Worm (Caenorhabditis elegans): ENCODE measurements around the gene H04J21.1.

The H04J21.1 gene

ce11 chrIII:2362648-2363047, 9.1 kb downstream of the H04J21.1 start, which contains the start of gene srd-69:
Gene srd-69, plus strand, starts transcription at chrIII:2362948.
- no peak for TF ChIP-seq elt-3 (tag; optimal IDR thresholded peaks at IDR 0.05)
- TF ChIP-seq nhr-67 (tag; optimal IDR thresholded peaks at IDR 0.05) = no peak
- no peak for TF ChIP-seq ztf-11 (tag; optimal IDR thresholded peaks at IDR 0.05)
- no peak for TF ChIP-seq jun-1 (tag; optimal IDR thresholded peaks at IDR 0.05)
- TF ChIP-seq nhr-25 (tag; optimal IDR thresholded peaks at IDR 0.05) = no peak
- TF ChIP-seq nhr-28 (tag; optimal IDR thresholded peaks at IDR 0.05) = no peak
- no peak for TF ChIP-seq unc-62 (GFP tag; optimal IDR thresholded peaks at IDR 0.05)
- TF ChIP-seq ama-1 (optimal IDR thresholded peaks at IDR 0.05) = no peak
- no peak for TF ChIP-seq ceh-9 (tag; optimal IDR thresholded peaks at IDR 0.05)
- no peak for TF ChIP-seq fkh-10 (GFP tag; optimal IDR thresholded peaks at IDR 0.05)
- no peak for TF ChIP-seq nhr-12 (tag; optimal IDR thresholded peaks at IDR 0.05)
- TF ChIP-seq zag-1 (tag; optimal IDR thresholded peaks at IDR 0.05) = no peak

- TF ChIP-seq fkh-10 (GFP tag; optimal IDR thresholded peaks at IDR 0.05) (no peak), nfya-1 (tag; optimal IDR thresholded peaks at IDR 0.05; ENCODE audit: insufficient read depth) (no peak), ztf-11 (tag; optimal IDR thresholded peaks at IDR 0.05) (no peak)
These were observed 21.8 kb downstream of the H04J21.1 start for ce11 chrIII:2349956-2350355.

ce11 chrIII:2347291-2347690, 24.5 kb downstream of the H04J21.1 start, which contains the start of gene gip-1:
Gene gip-1, plus strand, starts transcription at chrIII:2347591.
- TF ChIP-seq nhr-67 (tag; optimal IDR thresholded peaks at IDR 0.05) = no peak
- no peak for TF ChIP-seq elt-3 (tag; optimal IDR thresholded peaks at IDR 0.05)
- TF ChIP-seq nhr-23 (tag; optimal IDR thresholded peaks at IDR 0.05) = no peak
- no peak for TF ChIP-seq fos-1 (tag; optimal IDR thresholded peaks at IDR 0.05)
- TF ChIP-seq nhr-43 (tag; optimal IDR thresholded peaks at IDR 0.05; ENCODE audit: poor library complexity, severe bottlenecking) = no peak
- no peak for TF ChIP-seq mml-1 (tag; optimal IDR thresholded peaks at IDR 0.05)
- TF ChIP-seq pqm-1 (tag; optimal IDR thresholded peaks at IDR 0.05) = no peak
- TF ChIP-seq ztf-11 (tag; optimal IDR thresholded peaks at IDR 0.05) = no peak
- no peak for TF ChIP-seq ceh-9 (tag; optimal IDR thresholded peaks at IDR 0.05)
- no peak for TF ChIP-seq skn-1 (tag; optimal IDR thresholded peaks at IDR 0.05)
- TF ChIP-seq hmg-11 (tag; optimal IDR thresholded peaks at IDR 0.05) = no peak
- no peak for TF ChIP-seq elt-2 (tag; optimal IDR thresholded peaks at IDR 0.05)
- no peak for TF ChIP-seq mdl-1 (tag; optimal IDR thresholded peaks at IDR 0.05)
- TF ChIP-seq ZK546.5 (tag; optimal IDR thresholded peaks at IDR 0.05) = no peak
- no peak for TF ChIP-seq nhr-28 (tag; optimal IDR thresholded peaks at IDR 0.05)
- TF ChIP-seq nhr-77 (tag; optimal IDR thresholded peaks at IDR 0.05) = no peak
- no peak for TF ChIP-seq unc-62 (GFP tag; optimal IDR thresholded peaks at IDR 0.05)

ce11 chrIII:2343273-2343672, 28.5 kb downstream of the H04J21.1 start, which contains the start of gene phf-5:
Gene phf-5, plus strand, starts transcription at chrIII:2343573.
- TF ChIP-seq fkh-10 (GFP tag; optimal IDR thresholded peaks at IDR 0.05) = no peak
- TF ChIP-seq daf-12 (tag; optimal IDR thresholded peaks at IDR 0.05) = no peak
- no peak for TF ChIP-seq eor-1 (tag; optimal IDR thresholded peaks at IDR 0.05)
- TF ChIP-seq mdl-1 (tag; optimal IDR thresholded peaks at IDR 0.05) = no peak
- no peak for TF ChIP-seq fkh-2 (tag; optimal IDR thresholded peaks at IDR 0.05)
- no peak for TF ChIP-seq elt-3 (tag; optimal IDR thresholded peaks at IDR 0.05)
- TF ChIP-seq tbx-2 (tag; optimal IDR thresholded peaks at IDR 0.05) = no peak
- no peak for TF ChIP-seq mml-1 (tag; optimal IDR thresholded peaks at IDR 0.05)
- TF ChIP-seq egl-5 (tag; optimal IDR thresholded peaks at IDR 0.05) = no peak
- TF ChIP-seq skn-1 (tag; optimal IDR thresholded peaks at IDR 0.05) = no peak
- no peak for TF ChIP-seq nhr-28 (tag; optimal IDR thresholded peaks at IDR 0.05)
- no peak for TF ChIP-seq unc-39 (tag; optimal IDR thresholded peaks at IDR 0.05)
- TF ChIP-seq ztf-11 (tag; optimal IDR thresholded peaks at IDR 0.05) = no peak
- no peak for TF ChIP-seq pqm-1 (tag; optimal IDR thresholded peaks at IDR 0.05)
- no peak for TF ChIP-seq ceh-82 (tag; optimal IDR thresholded peaks at IDR 0.05)
- no peak for TF ChIP-seq sea-2 (GFP tag; optimal IDR thresholded peaks at IDR 0.05)
- TF ChIP-seq ceh-28 (tag; optimal IDR thresholded peaks at IDR 0.05) = no peak
- no peak for TF ChIP-seq ceh-16 (tag; optimal IDR thresholded peaks at IDR 0.05)
- no peak for TF ChIP-seq pha-4 (tag; optimal IDR thresholded peaks at IDR 0.05)

All from whole organism, L3 larva.